Worm (Caenorhabditis elegans) whole organism, L4 larva: ENCODE data around the gene hpo-31.

Experiments used
- D1046.2 ChIP-seq: fragments of 200-800 bp; sonication (Bioruptor generic); IDR thresholded peaks from 2 replicates; pipeline ENCODE4 v1.3.6; 2022; ENCODE audit warnings: missing genetic modification characterization, missing compliant biosample characterization
- T26A8.4 ChIP-seq: fragments of 200-800 bp; sonication (Bioruptor generic); IDR thresholded peaks from 2 replicates; pipeline ENCODE4 v1.3.6; 2022; ENCODE audit warnings: missing genetic modification characterization, missing compliant biosample characterization
- Y105C5A.15 ChIP-seq: fragments of 200-800 bp; sonication (Bioruptor generic); IDR thresholded peaks from 2 replicates; pipeline ENCODE4 v1.3.6; 2022; ENCODE audit warnings: missing genetic modification characterization, missing compliant biosample characterization
- aha-1 ChIP-seq: fragments of 150-350 bp; peaks from one replicate; lab custom pipeline; 2014; ENCODE audit warnings: missing biosample characterization, missing genetic modification characterization
- ama-1 ChIP-seq: fragments of 150-350 bp; optimal IDR thresholded peaks from 2 replicates; lab custom pipeline; 2014; ENCODE audit warnings: inconsistent platforms, mixed read lengths
- ces-1 ChIP-seq: fragments of 150-350 bp; sonication (generic microtip); optimal IDR thresholded peaks from 4 replicates; lab custom pipeline; 2014; ENCODE audit warnings: missing biosample characterization, missing genetic modification reagents, missing genetic modification characterization
- daf-16 ChIP-seq, 3 experiments: sonication (generic microtip); optimal IDR thresholded peaks; 2 replicates each; lab custom pipeline; 2016 to 2017; ENCODE audit warnings: missing genetic modification characterization in 3 of 3, missing genetic modification reagents in 3 of 3, mild to moderate bottlenecking in 2 of 3, missing compliant biosample characterization in 2 of 3, missing biosample characterization in 1 of 3, moderate library complexity in 1 of 3
- dmd-8 ChIP-seq: fragments of 200-800 bp; sonication (Bioruptor generic); IDR thresholded peaks from 2 replicates; pipeline ENCODE4 v1.3.6; 2022; ENCODE audit warnings: missing genetic modification characterization, missing compliant biosample characterization
- dpl-1 ChIP-seq: fragments of 150-350 bp; optimal IDR thresholded peaks from 2 replicates; lab custom pipeline; 2014; ENCODE audit warnings: missing biosample characterization, missing genetic modification reagents, missing genetic modification characterization
- egl-43 ChIP-seq: fragments of 200-800 bp; sonication (Bioruptor generic); IDR thresholded peaks from 2 replicates; pipeline ENCODE4 v1.3.6; 2022; ENCODE audit warnings: missing genetic modification reagents, missing genetic modification characterization, missing compliant biosample characterization
- fkh-10 ChIP-seq: fragments of 150-350 bp; optimal IDR thresholded peaks from 2 replicates; lab custom pipeline; 2014; ENCODE audit warnings: missing biosample characterization, missing genetic modification reagents, missing genetic modification characterization
- hlh-30 ChIP-seq: sonication (generic microtip); optimal IDR thresholded peaks from 2 replicates; lab custom pipeline; 2017; ENCODE audit warnings: antibody characterized with exemption, mild to moderate bottlenecking, missing genetic modification characterization, missing compliant biosample characterization; ENCODE audit not compliant: insufficient read depth
- hmg-1.1 ChIP-seq: fragments of 200-800 bp; sonication (Bioruptor generic); IDR thresholded peaks from 2 replicates; pipeline ENCODE4 v1.3.6; 2022; ENCODE audit warnings: missing genetic modification reagents, missing genetic modification characterization, missing compliant biosample characterization
- lim-7 ChIP-seq: fragments of 200-800 bp; sonication (Bioruptor generic); IDR thresholded peaks from 2 replicates; pipeline ENCODE4 v1.3.6; 2022; ENCODE audit warnings: missing genetic modification characterization, missing compliant biosample characterization
- lin-39 ChIP-seq: fragments of 150-350 bp; optimal IDR thresholded peaks from 2 replicates; lab custom pipeline; 2014; ENCODE audit warnings: missing biosample characterization, missing genetic modification reagents, missing genetic modification characterization
- lir-3 ChIP-seq: sonication (generic microtip); optimal IDR thresholded peaks from 2 replicates; lab custom pipeline; 2016; ENCODE audit warnings: mild to moderate bottlenecking, missing genetic modification characterization, missing compliant biosample characterization
- lsy-2 ChIP-seq, 2 experiments: fragments of 150-350 bp in 1 of 2; sonication (generic microtip) in 1 of 2; optimal IDR thresholded peaks; 2 replicates each; lab custom pipeline; 2014 to 2017; ENCODE audit warnings: missing biosample characterization in 2 of 2, missing genetic modification characterization in 2 of 2
- madf-5 ChIP-seq, 2 experiments: fragments of 200-800 bp; sonication (Bioruptor generic); IDR thresholded peaks; 2 replicates each; pipeline ENCODE4 v1.3.6; 2022; ENCODE audit warnings: missing compliant biosample characterization in 2 of 2, missing genetic modification characterization in 2 of 2
- mdl-1 ChIP-seq, 2 experiments: fragments of 150-350 bp in 1 of 2; sonication (generic microtip) in 1 of 2; optimal IDR thresholded peaks; 2 replicates each; lab custom pipeline; 2014 to 2017; ENCODE audit warnings: missing biosample characterization in 2 of 2, missing genetic modification characterization in 2 of 2
- mxl-2 ChIP-seq: fragments of 200-800 bp; sonication (Bioruptor generic); conservative IDR thresholded peaks from 2 replicates; pipeline ENCODE4 v1.3.6; 2022; ENCODE audit warnings: missing genetic modification reagents, missing genetic modification characterization, missing compliant biosample characterization
- nhr-237 ChIP-seq: sonication (generic microtip); optimal IDR thresholded peaks from 2 replicates; lab custom pipeline; 2017; ENCODE audit warnings: missing biosample characterization, missing genetic modification characterization
- nhr-42 ChIP-seq: fragments of 200-800 bp; sonication (Bioruptor generic); IDR thresholded peaks from 2 replicates; pipeline ENCODE4 v1.3.6; 2022; ENCODE audit warnings: missing genetic modification characterization, missing compliant biosample characterization
- nhr-48 ChIP-seq: sonication (generic microtip); optimal IDR thresholded peaks from 2 replicates; lab custom pipeline; 2016; ENCODE audit warnings: mild to moderate bottlenecking, missing genetic modification characterization, missing compliant biosample characterization
- pha-4 ChIP-seq, 2 experiments: fragments of 150-350 bp in 1 of 2; fragments of 200-800 bp in 1 of 2; sonication (Bioruptor generic) in 1 of 2; IDR thresholded peaks in 1 of 2; optimal IDR thresholded peaks in 1 of 2; 2 replicates each; pipeline versions ENCODE4 v1.3.6 to Lab custom; 2014 to 2022; ENCODE audit warnings: missing genetic modification characterization in 2 of 2, missing genetic modification reagents in 2 of 2, missing biosample characterization in 1 of 2, missing compliant biosample characterization in 1 of 2
- pqm-1 ChIP-seq: sonication (generic microtip); optimal IDR thresholded peaks from 2 replicates; lab custom pipeline; 2017; ENCODE audit warnings: missing biosample characterization, missing genetic modification characterization
- rbr-2 ChIP-seq: sonication (generic microtip); optimal IDR thresholded peaks from 2 replicates; lab custom pipeline; 2016; ENCODE audit warnings: missing genotype, missing genetic modification characterization, missing compliant biosample characterization
- set-16 ChIP-seq: fragments of 200-800 bp; sonication (Bioruptor generic); IDR thresholded peaks from 2 replicates; pipeline ENCODE4 v1.3.6; 2022; ENCODE audit warnings: missing genetic modification reagents, missing genetic modification characterization, missing compliant biosample characterization
- snpc-1.2 ChIP-seq: fragments of 200-800 bp; sonication (Bioruptor generic); IDR thresholded peaks from 2 replicates; pipeline ENCODE4 v1.3.6; 2022; ENCODE audit warnings: missing genetic modification reagents, missing genetic modification characterization, missing compliant biosample characterization
- spr-3 ChIP-seq: fragments of 200-800 bp; sonication (Bioruptor generic); optimal IDR thresholded peaks from 2 replicates; lab custom pipeline; 2018; ENCODE audit warnings: mild to moderate bottlenecking, missing genetic modification characterization, missing compliant biosample characterization
- unc-39 ChIP-seq: sonication (generic microtip); optimal IDR thresholded peaks from 2 replicates; lab custom pipeline; 2017; ENCODE audit warnings: missing biosample characterization, missing genetic modification characterization
- vab-7 ChIP-seq: fragments of 200-800 bp; sonication (Bioruptor generic); IDR thresholded peaks from 2 replicates; pipeline ENCODE4 v1.3.6; 2022; ENCODE audit warnings: missing genetic modification reagents, missing genetic modification characterization, missing compliant biosample characterization
- zip-11 ChIP-seq: fragments of 200-800 bp; sonication (Bioruptor generic); IDR thresholded peaks from 2 replicates; pipeline ENCODE4 v1.3.6; 2022; ENCODE audit warnings: missing genetic modification characterization, missing compliant biosample characterization
- ztf-7 ChIP-seq: fragments of 150-350 bp; optimal IDR thresholded peaks from 2 replicates; lab custom pipeline; 2014; ENCODE audit warnings: missing biosample characterization, missing genetic modification characterization

The hpo-31 gene

DNA sequence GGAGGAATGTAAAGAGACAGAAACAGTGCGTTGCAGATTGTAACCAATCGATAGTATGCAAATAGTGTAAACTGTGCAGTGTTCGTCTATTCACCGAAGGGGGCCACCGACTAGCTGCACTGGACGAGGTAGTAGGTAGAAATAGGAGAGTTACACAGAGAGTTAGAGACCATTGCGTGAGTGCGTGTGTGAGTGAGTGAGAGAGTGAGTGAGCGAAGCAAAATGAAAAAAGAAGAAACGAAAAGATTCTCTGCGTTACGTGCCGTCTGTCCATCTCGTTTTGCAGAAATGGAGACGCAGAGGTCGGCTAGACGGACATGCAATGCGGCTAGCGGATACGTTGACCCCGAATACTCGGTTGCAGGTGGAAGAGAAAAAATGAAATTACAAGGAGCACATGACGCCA is 14.4 kb upstream of the hpo-31 start (continued):
- no peak for TF ChIP-seq zip-11 (GFP tag; lab: Robert Waterston, UW)
- no peak for TF ChIP-seq D1046.2 (GFP tag; lab: Robert Waterston, UW)
- no peak; the same call in 1 of the 2 replicates for TF ChIP-seq lim-7 (GFP tag; lab: Robert Waterston, UW)
- TF ChIP-seq dmd-8 (GFP tag; lab: Robert Waterston, UW) = no peak
- TF ChIP-seq hlh-30 = peak; percentile 49
- 0 out of 2 replicates have a peak, but pooled peaks have one; percentile 6 for TF ChIP-seq vab-7 (GFP tag; lab: Robert Waterston, UW)
- no peak for TF ChIP-seq Y105C5A.15 (GFP tag; lab: Robert Waterston, UW)
- peak; percentile 17; the same call in 1 of the 2 replicates for TF ChIP-seq set-16
- no peak for TF ChIP-seq snpc-1.2
- TF ChIP-seq madf-5 (GFP tag; IDR thresholded peaks at IDR 0.05; lab: Robert Waterston, UW) = no peak
- peak; percentile 73 for TF ChIP-seq rbr-2 (tag; lab: Kevin White, UChicago)
- no peak for TF ChIP-seq lir-3 (tag; lab: Kevin White, UChicago)
- TF ChIP-seq lsy-2 (tag; optimal IDR thresholded peaks at IDR 0.05; lab: Kevin White, UChicago) = peak; percentile 46 to 49
- peak; percentile 55; the same call in 1 of the 2 replicates for TF ChIP-seq egl-43 (GFP tag; lab: Robert Waterston, UW)
- no peak for TF ChIP-seq fkh-10 (GFP tag; lab: Kevin White, UChicago)
- no peak for TF ChIP-seq nhr-42 (GFP tag; lab: Robert Waterston, UW)
- TF ChIP-seq mdl-1 (tag; optimal IDR thresholded peaks at IDR 0.05; lab: Kevin White, UChicago) = peak in 1 of 2 experiments; percentile 78
- peak; percentile 28 for TF ChIP-seq nhr-48 (tag; lab: Kevin White, UChicago)
- TF ChIP-seq dpl-1 (GFP tag; lab: Kevin White, UChicago) = peak; percentile 19
- peak; percentile 74 for TF ChIP-seq hmg-1.1 (GFP tag; lab: Robert Waterston, UW)
- no peak for TF ChIP-seq pha-4 (GFP tag; IDR thresholded peaks at IDR 0.05; lab: Robert Waterston, UW)
- TF ChIP-seq pha-4 (tag; optimal IDR thresholded peaks at IDR 0.05; lab: Kevin White, UChicago) = peak; percentile 28
- no peak for TF ChIP-seq T26A8.4 (GFP tag; lab: Robert Waterston, UW)
- TF ChIP-seq daf-16 (GFP tag; optimal IDR thresholded peaks at IDR 0.05; lab: Kevin White, UChicago) = peak in 1 of 2 experiments; percentile 1
- peak; percentile 49 for TF ChIP-seq daf-16 (tag; optimal IDR thresholded peaks at IDR 0.05; lab: Kevin White, UChicago)
- TF ChIP-seq, all 104 proteins: peak for 31

DNA sequence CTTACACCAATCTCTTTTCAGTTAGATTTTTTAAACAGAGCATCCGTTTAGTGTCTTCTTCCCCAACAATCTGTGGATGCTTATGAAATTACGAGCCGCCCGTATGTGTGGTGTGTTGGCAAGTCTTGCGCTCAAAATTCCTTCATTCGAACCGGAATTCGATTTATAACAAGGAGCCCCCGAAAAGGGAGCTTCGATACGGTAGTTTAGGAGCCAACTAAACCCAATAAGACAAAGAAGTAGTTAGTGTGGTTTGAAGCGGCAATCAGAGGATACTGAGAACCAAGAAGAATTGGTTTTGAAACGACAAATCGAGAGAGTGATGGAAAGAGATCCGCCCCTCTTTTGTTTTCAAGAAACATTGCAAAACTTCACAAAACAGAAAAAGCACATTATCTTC is 10.5 kb upstream of the hpo-31 start:
- no peak for TF ChIP-seq ztf-7 (tag; lab: Kevin White, UChicago)
- TF ChIP-seq ces-1 (GFP tag; lab: Kevin White, UChicago) = peak; percentile 47
- TF ChIP-seq mdl-1 (tag; optimal IDR thresholded peaks at IDR 0.05; lab: Kevin White, UChicago) = no peak
- no peak for TF ChIP-seq mxl-2 (GFP tag; lab: Robert Waterston, UW)

DNA sequence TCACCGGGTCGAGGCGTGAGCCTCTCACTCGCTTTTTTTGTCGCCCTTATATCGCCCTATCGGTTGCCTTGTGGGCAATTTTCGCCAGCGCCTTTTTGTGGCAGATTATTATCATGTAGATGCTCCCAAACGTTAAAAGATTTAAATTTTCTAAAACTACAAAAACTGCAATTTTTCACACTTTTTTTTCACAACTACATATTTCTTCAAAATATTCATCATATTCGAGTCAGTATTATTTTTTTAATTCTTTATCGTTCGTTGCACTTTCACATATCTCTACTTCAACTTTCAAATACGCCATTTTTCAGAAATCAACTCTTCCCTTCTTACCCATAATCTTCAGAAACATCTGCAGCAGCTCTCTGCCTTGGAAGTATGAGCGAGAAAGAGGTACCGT is 9.9 kb upstream of the hpo-31 start, which contains the start of gene ceh-24:
TSS of gene ceh-24 (plus strand) at position 301 of the 400 bp plus-strand sequence.
- TF ChIP-seq pqm-1 (tag; lab: Kevin White, UChicago) = no peak
- TF ChIP-seq nhr-237 (tag; lab: Kevin White, UChicago) = no peak
- TF ChIP-seq ces-1 (GFP tag; lab: Kevin White, UChicago) = no peak

DNA sequence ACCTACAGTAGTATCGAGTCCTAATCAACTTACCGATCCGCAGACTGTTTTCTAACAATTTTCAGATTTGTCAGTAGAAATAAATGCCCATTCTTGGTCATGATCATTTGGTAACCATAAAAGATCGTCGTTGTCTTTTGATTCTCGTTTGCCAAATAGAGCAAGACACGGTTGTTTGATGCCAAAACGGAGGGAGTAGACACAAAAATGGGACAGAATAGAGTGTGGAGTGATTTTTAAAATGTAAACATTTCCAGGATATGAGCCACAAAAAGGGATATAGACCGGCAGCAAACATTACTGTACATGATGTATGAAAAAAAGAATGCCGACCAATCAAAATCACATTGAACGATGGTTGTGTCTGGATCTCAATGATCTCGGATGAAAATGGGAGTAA is 6.0 kb upstream of the hpo-31 start, which contains the start of gene F55B12.2:
TSS of gene F55B12.2 (minus strand) at position 101 of the 400 bp plus-strand sequence.
- TF ChIP-seq ama-1 (lab: Kevin White, UChicago) = no peak
- TF ChIP-seq spr-3 (GFP tag; lab: Kevin White, UChicago) = no peak
- peak; percentile 9 for TF ChIP-seq aha-1 (tag; lab: Kevin White, UChicago)
- TF ChIP-seq lsy-2 (tag; optimal IDR thresholded peaks at IDR 0.05; lab: Kevin White, UChicago) = no peak
- no peak for TF ChIP-seq unc-39 (tag; lab: Kevin White, UChicago)
- no peak for TF ChIP-seq lin-39 (tag; lab: Kevin White, UChicago)
